Fruit fly (Drosophila melanogaster) Kc167 (cell line): ENCODE results near the gene CG9372.

Experiments used
- Myc ChIP-seq: fragments of >200 bp; optimal IDR thresholded peaks from 2 replicates; lab custom pipeline; 2017; ENCODE audit warnings: missing external identifiers
- Sin3A ChIP-seq: fragments of >200 bp; optimal IDR thresholded peaks from 2 replicates; lab custom pipeline; 2018; ENCODE audit warnings: missing external identifiers
- h ChIP-seq: fragments of >200 bp; optimal IDR thresholded peaks from 3 replicates; lab custom pipeline; 2018; ENCODE audit warnings: missing external identifiers
- insv ChIP-seq: fragments of >200 bp; optimal IDR thresholded peaks from 3 replicates; lab custom pipeline; 2018; ENCODE audit warnings: missing external identifiers
- psq ChIP-seq: fragments of >200 bp; optimal IDR thresholded peaks from 2 replicates; lab custom pipeline; 2017; ENCODE audit warnings: missing external identifiers
- ttk ChIP-seq: sonication (Bioruptor generic); optimal IDR thresholded peaks from 2 replicates; lab custom pipeline; 2017; ENCODE audit warnings: missing external identifiers

CG9372 gene

dm6 chr3L:19598369-19599148, 7.4 kb upstream of the CG9372 start, which contains the start of the genes ash1 and Taf6:
ash1 (minus strand) TSS chr3L:19598755.
Taf6 (plus strand) TSS chr3L:19599088.
- no peak for TF ChIP-seq h (lab: Kevin White, UChicago)
- TF ChIP-seq ttk (lab: Kevin White, UChicago) = no peak
- no peak for TF ChIP-seq Sin3A (lab: Kevin White, UChicago)
- no peak for TF ChIP-seq psq (lab: Kevin White, UChicago)
- TF ChIP-seq Myc (lab: Kevin White, UChicago) = no peak
- no peak for TF ChIP-seq insv

dm6 chr3L:19601413-19601812, 4.6 kb upstream of the CG9372 start, which contains the start of gene CG9368:
CG9368 (plus strand) TSS chr3L:19601633.
- TF ChIP-seq h (lab: Kevin White, UChicago) = no peak
- no peak for TF ChIP-seq Sin3A (lab: Kevin White, UChicago)
- TF ChIP-seq ttk (lab: Kevin White, UChicago) = no peak
- no peak for TF ChIP-seq insv
- TF ChIP-seq Myc (lab: Kevin White, UChicago) = no peak
- no peak for TF ChIP-seq psq (lab: Kevin White, UChicago)

- no peak for TF ChIP-seq psq (lab: Kevin White, UChicago)
- TF ChIP-seq insv = no peak
- TF ChIP-seq Myc (lab: Kevin White, UChicago) = no peak
- no peak for TF ChIP-seq h (lab: Kevin White, UChicago)
- no peak for TF ChIP-seq ttk (lab: Kevin White, UChicago)
- TF ChIP-seq Sin3A (lab: Kevin White, UChicago) = no peak
Measured at dm6 chr3L:19612172-19612571, 6.2 kb downstream of the CG9372 start, which contains the start of the genes Lon and PIG-F. Lon (minus strand) TSS chr3L:19612199. PIG-F (plus strand) TSS chr3L:19612455.

dm6 chr3L:19618072-19618958, 12.3 kb downstream of the CG9372 start, which contains the start of gene asf1:
asf1 (plus strand) TSS chr3L:19618894.
- TF ChIP-seq h (lab: Kevin White, UChicago) (no peak), Myc (lab: Kevin White, UChicago) (no peak), ttk (lab: Kevin White, UChicago) (no peak), Sin3A (lab: Kevin White, UChicago) (no peak), insv (no peak), psq (lab: Kevin White, UChicago) (no peak)

- TF ChIP-seq psq (lab: Kevin White, UChicago) = no peak
- no peak for TF ChIP-seq ttk (lab: Kevin White, UChicago)
- TF ChIP-seq Sin3A (lab: Kevin White, UChicago) = no peak
Measured at dm6 chr3L:19630701-19631100, 24.7 kb downstream of the CG9372 start.

- no peak for TF ChIP-seq psq (lab: Kevin White, UChicago)
- no peak for TF ChIP-seq ttk (lab: Kevin White, UChicago)
- no peak for TF ChIP-seq insv
Measured at dm6 chr3L:19631867-19632266, 25.9 kb downstream of the CG9372 start.

- TF ChIP-seq psq (lab: Kevin White, UChicago) (no peak), h (lab: Kevin White, UChicago) (no peak), insv (no peak), ttk (lab: Kevin White, UChicago) (no peak), Sin3A (lab: Kevin White, UChicago) (no peak), Myc (lab: Kevin White, UChicago) (no peak)
Measured at dm6 chr3L:19632766-19633632, 27.0 kb downstream of the CG9372 start.

dm6 chr3L:19634788-19635448, 28.9 kb downstream of the CG9372 start:
- no peak for TF ChIP-seq ttk (lab: Kevin White, UChicago)
- no peak for TF ChIP-seq psq (lab: Kevin White, UChicago)
- TF ChIP-seq h (lab: Kevin White, UChicago) = no peak

dm6 chr3L:19635478-19635996, 29.5 kb downstream of the CG9372 start, which contains the start of gene wnd:
wnd (minus strand) TSS chr3L:19635783.
- TF ChIP-seq insv = no peak
- TF ChIP-seq Myc (lab: Kevin White, UChicago) = no peak
- no peak for TF ChIP-seq ttk (lab: Kevin White, UChicago)
- TF ChIP-seq Sin3A (lab: Kevin White, UChicago) = no peak
- TF ChIP-seq psq (lab: Kevin White, UChicago) = no peak
- TF ChIP-seq h (lab: Kevin White, UChicago) = no peak

dm6 chr3L:19636821-19637460, 30.9 kb downstream of the CG9372 start:
- no peak for TF ChIP-seq h (lab: Kevin White, UChicago)
- no peak for TF ChIP-seq ttk (lab: Kevin White, UChicago)
- TF ChIP-seq psq (lab: Kevin White, UChicago) = no peak
- no peak for TF ChIP-seq insv
- no peak for TF ChIP-seq Sin3A (lab: Kevin White, UChicago)
- TF ChIP-seq Myc (lab: Kevin White, UChicago) = no peak
